Fruit fly (Drosophila melanogaster) whole organism, prepupa: ENCODE results near the gene CG1172.

Experiments
- CG10669 ChIP-seq: fragments of 200-800 bp; sonication (Bioruptor generic); optimal IDR thresholded peaks from 3 replicates; lab custom pipeline; 2018; ENCODE audit warnings: missing biosample characterization, mild to moderate bottlenecking, missing genetic modification characterization, moderate library complexity
- CG11294 ChIP-seq: fragments of 200-800 bp; sonication (Bioruptor generic); IDR thresholded peaks from 2 replicates; pipeline ENCODE4 v1.3.6; 2022; ENCODE audit warnings: missing biosample characterization, missing genetic modification characterization
- CG32006 ChIP-seq: fragments of 200-800 bp; sonication (Bioruptor generic); optimal IDR thresholded peaks from 3 replicates; lab custom pipeline; 2017; ENCODE audit warnings: missing biosample characterization, mild to moderate bottlenecking, missing genetic modification characterization
- CG3919 ChIP-seq: fragments of 200-800 bp; sonication (Bioruptor generic); optimal IDR thresholded peaks from 3 replicates; lab custom pipeline; 2016; ENCODE audit warnings: missing biosample characterization, missing genetic modification characterization
- CG6163 ChIP-seq: fragments of 200-800 bp; sonication (Bioruptor generic); IDR thresholded peaks from 3 replicates; pipeline ENCODE4 v1.3.6; 2022; ENCODE audit warnings: missing biosample characterization, missing genetic modification characterization
- CG7368 ChIP-seq: fragments of 200-800 bp; sonication (Bioruptor generic); optimal IDR thresholded peaks from 3 replicates; lab custom pipeline; 2016; ENCODE audit warnings: missing biosample characterization, missing genetic modification characterization
- CG8319 ChIP-seq: fragments of 200-800 bp; sonication (Bioruptor generic); optimal IDR thresholded peaks from 3 replicates; lab custom pipeline; 2016; ENCODE audit warnings: missing biosample characterization, missing genetic modification characterization
- CG8632 ChIP-seq: fragments of 200-800 bp; sonication (Bioruptor generic); optimal IDR thresholded peaks from 3 replicates; lab custom pipeline; 2016; ENCODE audit warnings: missing biosample characterization, missing genetic modification characterization
- Lpt ChIP-seq: fragments of 200-800 bp; sonication (Bioruptor generic); optimal IDR thresholded peaks from 3 replicates; lab custom pipeline; 2016; ENCODE audit warnings: missing biosample characterization, missing genetic modification characterization
- pdm3 ChIP-seq: fragments of 200-800 bp; sonication (Bioruptor generic); optimal IDR thresholded peaks from 3 replicates; lab custom pipeline; 2016; ENCODE audit warnings: missing biosample characterization, missing genetic modification characterization
- spab ChIP-seq: fragments of 200-800 bp; sonication (Bioruptor generic); optimal IDR thresholded peaks from 2 replicates; lab custom pipeline; 2017; ENCODE audit warnings: missing biosample characterization, mild to moderate bottlenecking, missing genetic modification characterization, missing genetic modification reagents
- topi ChIP-seq: fragments of 200-800 bp; sonication (Bioruptor generic); optimal IDR thresholded peaks from 3 replicates; lab custom pipeline; 2016; ENCODE audit warnings: missing biosample characterization, missing genetic modification characterization
- vri ChIP-seq: fragments of 200-800 bp; sonication (Bioruptor generic); optimal IDR thresholded peaks from 3 replicates; lab custom pipeline; 2016; ENCODE audit warnings: missing biosample characterization, mild to moderate bottlenecking, missing genetic modification characterization

- TF ChIP-seq CG10669 (GFP tag; lab: Kevin White, UChicago): no peak
- no peak for TF ChIP-seq CG3919 (GFP tag; lab: Kevin White, UChicago)
- no peak for TF ChIP-seq pdm3
- no peak for TF ChIP-seq Lpt (GFP tag; lab: Kevin White, UChicago)
- TF ChIP-seq CG32006 (GFP tag; lab: Kevin White, UChicago): no peak
- TF ChIP-seq CG8632: no peak
- no peak for TF ChIP-seq topi (GFP tag; lab: Kevin White, UChicago)
- TF ChIP-seq CG8319 (GFP tag; lab: Kevin White, UChicago): no peak
- TF ChIP-seq spab (GFP tag; lab: Kevin White, UChicago): no peak
- no peak for TF ChIP-seq CG11294
- TF ChIP-seq vri (GFP tag; lab: Kevin White, UChicago): no peak
- TF ChIP-seq CG6163 (GFP tag; lab: Robert Waterston, UW): no peak
- no peak for TF ChIP-seq CG7368
Measured at dm6 chr3R:5369490-5370001, 24.2 kb upstream of the CG1172 start, which contains the start of the genes CG31542 and CG34277.
